Worm (Caenorhabditis elegans) whole organism, L1 larva: ENCODE results near the gene rpc-25.

Source experiments
- aly-2 ChIP-seq: fragments of 150-350 bp; optimal IDR thresholded peaks from 2 replicates; lab custom pipeline; 2014; ENCODE audit warnings: missing biosample characterization, missing genetic modification characterization
- ceh-82 ChIP-seq, 3 experiments: fragments of 150-350 bp in 1 of 3; sonication (generic microtip) in 2 of 3; optimal IDR thresholded peaks; 2 replicates each; lab custom pipeline; 2014 to 2017; ENCODE audit warnings: missing biosample characterization in 3 of 3, missing genetic modification characterization in 3 of 3
- ces-1 ChIP-seq: fragments of 150-350 bp; optimal IDR thresholded peaks from 2 replicates; lab custom pipeline; 2014; ENCODE audit warnings: missing biosample characterization, missing genetic modification reagents, missing genetic modification characterization
- egl-13 ChIP-seq: sonication (generic microtip); optimal IDR thresholded peaks from 2 replicates; lab custom pipeline; 2016; ENCODE audit warnings: missing genotype, missing genetic modification reagents, missing genetic modification characterization, missing compliant biosample characterization
- fos-1 ChIP-seq: fragments of 150-350 bp; optimal IDR thresholded peaks from 2 replicates; lab custom pipeline; 2014; ENCODE audit warnings: missing biosample characterization, missing genetic modification characterization
- mep-1 ChIP-seq: fragments of 150-350 bp; optimal IDR thresholded peaks from 2 replicates; lab custom pipeline; 2014; ENCODE audit warnings: missing biosample characterization, missing genetic modification characterization
- nhr-11 ChIP-seq: fragments of 150-350 bp; optimal IDR thresholded peaks from 2 replicates; lab custom pipeline; 2014; ENCODE audit warnings: missing biosample characterization, missing genetic modification characterization
- nhr-76 ChIP-seq: sonication (generic microtip); optimal IDR thresholded peaks from 2 replicates; lab custom pipeline; 2017; ENCODE audit warnings: missing biosample characterization, missing genetic modification characterization
- pag-3 ChIP-seq: sonication (generic microtip); optimal IDR thresholded peaks from 2 replicates; lab custom pipeline; 2017; ENCODE audit warnings: missing genetic modification characterization, mild to moderate bottlenecking, missing compliant biosample characterization, antibody characterized with exemption, borderline replicate concordance; ENCODE audit not compliant: insufficient read depth
- vab-15 ChIP-seq: sonication (generic microtip); optimal IDR thresholded peaks from 2 replicates; lab custom pipeline; 2017; ENCODE audit warnings: missing genotype, mild to moderate bottlenecking, missing genetic modification characterization, missing compliant biosample characterization
- ztf-11 ChIP-seq, 2 experiments: sonication (generic microtip); optimal IDR thresholded peaks; 2 replicates each; lab custom pipeline; 2016 to 2017; ENCODE audit warnings: missing genetic modification characterization in 2 of 2, missing biosample characterization in 1 of 2, missing compliant biosample characterization in 1 of 2

- TF ChIP-seq pag-3: no peak
- TF ChIP-seq ztf-11 (tag; optimal IDR thresholded peaks at IDR 0.05; lab: Kevin White, UChicago): no peak
- TF ChIP-seq fos-1 (tag; lab: Kevin White, UChicago): no peak
- TF ChIP-seq vab-15 (tag; lab: Kevin White, UChicago): no peak
- TF ChIP-seq mep-1 (tag; lab: Kevin White, UChicago): no peak
- TF ChIP-seq aly-2 (tag; lab: Kevin White, UChicago): no peak
- TF ChIP-seq nhr-11: no peak
- TF ChIP-seq ces-1 (GFP tag; lab: Kevin White, UChicago): no peak
- no peak for TF ChIP-seq nhr-76
- TF ChIP-seq ceh-82 (tag; optimal IDR thresholded peaks at IDR 0.05; lab: Kevin White, UChicago): no peak
- TF ChIP-seq egl-13 (tag; lab: Kevin White, UChicago): no peak
Measured at ce11 chrV:10233330-10233729, 26.9 kb upstream of the rpc-25 start, which contains the start of gene str-182.
